Fruit fly (Drosophila melanogaster) whole organism, embryonic: ENCODE measurements around the gene Wnt6.

ENCODE experiments used
- Blimp-1 ChIP-seq: fragments of 200-800 bp; sonication (Bioruptor generic); optimal IDR thresholded peaks from 3 replicates; lab custom pipeline; 2018; ENCODE audit warnings: missing biosample characterization, missing genetic modification characterization, mild to moderate bottlenecking, moderate library complexity, missing genetic modification reagents
- CG11398 ChIP-seq: fragments of 200-800 bp; sonication (Bioruptor generic); optimal IDR thresholded peaks from 2 replicates; lab custom pipeline; 2016; ENCODE audit warnings: missing biosample characterization, missing genetic modification characterization
- CG30020 ChIP-seq: fragments of 200-800 bp; optimal IDR thresholded peaks from 2 replicates; lab custom pipeline; 2019; ENCODE audit warnings: missing biosample characterization, mild to moderate bottlenecking, missing genetic modification characterization, moderate library complexity
- H15 ChIP-seq: fragments of 200-800 bp; sonication (Bioruptor generic); IDR thresholded peaks from 3 replicates; pipeline ENCODE4 v1.3.6; 2022; ENCODE audit warnings: missing biosample characterization, missing genetic modification characterization
- Nf-YC ChIP-seq: fragments of 200-800 bp; optimal IDR thresholded peaks from 3 replicates; lab custom pipeline; 2019; ENCODE audit warnings: missing biosample characterization, mild to moderate bottlenecking, missing genetic modification characterization, moderate library complexity
- fru ChIP-seq: fragments of >200 bp; optimal IDR thresholded peaks from 2 replicates; lab custom pipeline; 2017
- lola ChIP-seq, 3 experiments: fragments of >200 bp in 2 of 3; fragments of 200-800 bp in 1 of 3; sonication (Bioruptor generic) in 1 of 3; optimal IDR thresholded peaks; 2 replicates each; lab custom pipeline; 2017 to 2019; ENCODE audit warnings: missing biosample characterization in 3 of 3, missing genetic modification characterization in 3 of 3, mild to moderate bottlenecking in 1 of 3, moderate library complexity in 1 of 3
- psq ChIP-seq: fragments of 200-800 bp; sonication (Bioruptor generic); optimal IDR thresholded peaks from 2 replicates; lab custom pipeline; 2017; ENCODE audit warnings: missing biosample characterization, missing genetic modification characterization
- shn ChIP-seq: fragments of 200-800 bp; sonication (Bioruptor generic); optimal IDR thresholded peaks from 3 replicates; lab custom pipeline; 2016; ENCODE audit warnings: missing biosample characterization, missing genetic modification characterization
- z ChIP-seq: fragments of 200-800 bp; sonication (Bioruptor generic); IDR thresholded peaks from 3 replicates; pipeline ENCODE4 v1.3.6; 2022; ENCODE audit warnings: missing biosample characterization, missing genetic modification characterization

dm6 chr2L:7284791-7285190 is 48.7 kb upstream of the Wnt6 start:
- no peak for TF ChIP-seq z (GFP tag; lab: Robert Waterston, UW)
- no peak for TF ChIP-seq fru (lab: Kevin White, UChicago)
- no peak for TF ChIP-seq H15
- TF ChIP-seq Nf-YC (tag; lab: Kevin White, UChicago): no peak
- no peak for TF ChIP-seq psq
- TF ChIP-seq lola (GFP tag; optimal IDR thresholded peaks at IDR 0.05; lab: Kevin White, UChicago): no peak
- no peak for TF ChIP-seq Blimp-1 (GFP tag; lab: Kevin White, UChicago)
- TF ChIP-seq CG30020 (tag; lab: Kevin White, UChicago): no peak
- TF ChIP-seq shn (GFP tag; lab: Kevin White, UChicago): no peak
- TF ChIP-seq CG11398 (GFP tag; lab: Kevin White, UChicago): no peak
